Worm (Caenorhabditis elegans) whole organism, late embryonic: Measurements from ENCODE around the gene T27E4.1.
A peak's percentile ranks its signal among the peaks of the same experiment; 100 is the strongest.

Source experiments
- ceh-34 ChIP-seq: sonication (generic microtip); optimal IDR thresholded peaks from 2 replicates; lab custom pipeline; 2016; ENCODE audit warnings: mild to moderate bottlenecking, missing genetic modification characterization, missing compliant biosample characterization
- ceh-9 ChIP-seq: sonication (generic microtip); optimal IDR thresholded peaks from 2 replicates; lab custom pipeline; 2016; ENCODE audit warnings: mild to moderate bottlenecking, missing genetic modification characterization, inconsistent platforms, missing compliant biosample characterization
- che-1 ChIP-seq: sonication (generic microtip); optimal IDR thresholded peaks from 2 replicates; lab custom pipeline; 2016; ENCODE audit warnings: mild to moderate bottlenecking, missing genetic modification characterization, missing compliant biosample characterization
- dve-1 ChIP-seq: sonication (generic microtip); optimal IDR thresholded peaks from 2 replicates; lab custom pipeline; 2017; ENCODE audit warnings: antibody characterized with exemption, mild to moderate bottlenecking, missing genetic modification characterization, missing compliant biosample characterization
- ets-4 ChIP-seq: sonication (generic microtip); optimal IDR thresholded peaks from 2 replicates; lab custom pipeline; 2016; ENCODE audit warnings: missing genetic modification characterization, missing compliant biosample characterization
- hlh-30 ChIP-seq: sonication (generic microtip); optimal IDR thresholded peaks from 2 replicates; lab custom pipeline; 2017; ENCODE audit warnings: antibody characterized with exemption, missing genetic modification characterization, missing compliant biosample characterization; ENCODE audit not compliant: insufficient read depth
- nhr-11 ChIP-seq: fragments of 150-350 bp; optimal IDR thresholded peaks from 2 replicates; lab custom pipeline; 2014; ENCODE audit warnings: missing biosample characterization, missing genetic modification characterization
- tbx-7 ChIP-seq: sonication (generic microtip); optimal IDR thresholded peaks from 2 replicates; lab custom pipeline; 2016; ENCODE audit warnings: missing genotype, missing genetic modification characterization, missing compliant biosample characterization
- unc-55 ChIP-seq: sonication (generic microtip); optimal IDR thresholded peaks from 2 replicates; lab custom pipeline; 2017; ENCODE audit warnings: missing biosample characterization, missing genetic modification reagents, missing genetic modification characterization

- TF ChIP-seq nhr-11 (no peak), ceh-34 (tag; lab: Kevin White, UChicago) (peak; percentile 34), ets-4 (tag; lab: Kevin White, UChicago) (no peak), che-1 (tag; lab: Kevin White, UChicago) (no peak), dve-1 (tag; lab: Kevin White, UChicago) (peak; percentile 37), unc-55 (GFP tag; lab: Kevin White, UChicago) (peak; percentile 84), ceh-9 (tag; lab: Kevin White, UChicago) (no peak), hlh-30 (tag; lab: Kevin White, UChicago) (peak; percentile 93), tbx-7 (tag; lab: Kevin White, UChicago) (no peak)
These were observed 3.6 kb downstream of the T27E4.1 start, which contains the start of gene F21C10.10 for ce11 chrV:9095613-9096317.
